Worm (Caenorhabditis elegans) whole organism, L4 larva: ENCODE results near the gene F59C12.4.

Source experiments
- arid-1 ChIP-seq: fragments of 200-800 bp; sonication (Bioruptor generic); conservative IDR thresholded peaks from 2 replicates; pipeline ENCODE4 v1.3.6; 2022; ENCODE audit warnings: missing genetic modification reagents, missing genetic modification characterization, missing compliant biosample characterization
- lin-13 ChIP-seq: fragments of 150-350 bp; optimal IDR thresholded peaks from 2 replicates; lab custom pipeline; 2014; ENCODE audit warnings: missing biosample characterization, missing genetic modification reagents, missing genetic modification characterization
- unc-62 ChIP-seq, 3 experiments: fragments of 150-350 bp in 1 of 3; sonication (generic microtip); optimal IDR thresholded peaks in 2 of 3; peaks in 1 of 3; 1 replicate in 1 of 3; 2 replicates in 2 of 3; lab custom pipeline; 2014 to 2017; ENCODE audit warnings: missing biosample characterization in 3 of 3, missing genetic modification characterization in 3 of 3, missing genetic modification reagents in 3 of 3, missing genotype in 1 of 3
- zag-1 ChIP-seq: fragments of 150-350 bp; optimal IDR thresholded peaks from 2 replicates; lab custom pipeline; 2014; ENCODE audit warnings: missing biosample characterization, missing genetic modification characterization

ce11 chrX:16607128-16607527 is 4.7 kb upstream of the F59C12.4 start:
- TF ChIP-seq arid-1 (GFP tag; lab: Robert Waterston, UW) (no peak), zag-1 (tag; lab: Kevin White, UChicago) (no peak), lin-13 (GFP tag; lab: Kevin White, UChicago) (no peak), unc-62 (GFP tag; optimal IDR thresholded peaks at IDR 0.05 in 1 of 2; lab: Kevin White, UChicago) (no peak), unc-62 (tag; optimal IDR thresholded peaks at IDR 0.05; lab: Kevin White, UChicago) (no peak)
